Worm (Caenorhabditis elegans) whole organism, midembryonic: ENCODE results near the gene C39B5.6.

ENCODE experiments used
- cog-1 ChIP-seq: sonication (generic microtip); optimal IDR thresholded peaks from 2 replicates; lab custom pipeline; 2016; ENCODE audit warnings: missing genetic modification characterization, missing compliant biosample characterization
- flt-1 ChIP-seq: fragments of 200-800 bp; sonication (Bioruptor generic); IDR thresholded peaks from 2 replicates; pipeline ENCODE4 v1.3.6; 2022; ENCODE audit warnings: missing genetic modification characterization, missing compliant biosample characterization
- klf-2 ChIP-seq: fragments of 200-800 bp; sonication (Bioruptor generic); conservative IDR thresholded peaks from 2 replicates; pipeline ENCODE4 v1.3.6; 2022; ENCODE audit warnings: missing genetic modification reagents, missing genetic modification characterization, missing compliant biosample characterization
- med-1 ChIP-seq: sonication (generic microtip); optimal IDR thresholded peaks from 2 replicates; lab custom pipeline; 2017; ENCODE audit warnings: missing genetic modification characterization, mild to moderate bottlenecking, missing compliant biosample characterization, antibody characterized with exemption, missing genetic modification reagents; ENCODE audit not compliant: insufficient read depth
- ztf-29 ChIP-seq: fragments of 200-800 bp; sonication (Bioruptor generic); IDR thresholded peaks from 2 replicates; pipeline ENCODE4 v1.3.6; 2022; ENCODE audit warnings: missing genetic modification reagents, missing genetic modification characterization, missing compliant biosample characterization

DNA sequence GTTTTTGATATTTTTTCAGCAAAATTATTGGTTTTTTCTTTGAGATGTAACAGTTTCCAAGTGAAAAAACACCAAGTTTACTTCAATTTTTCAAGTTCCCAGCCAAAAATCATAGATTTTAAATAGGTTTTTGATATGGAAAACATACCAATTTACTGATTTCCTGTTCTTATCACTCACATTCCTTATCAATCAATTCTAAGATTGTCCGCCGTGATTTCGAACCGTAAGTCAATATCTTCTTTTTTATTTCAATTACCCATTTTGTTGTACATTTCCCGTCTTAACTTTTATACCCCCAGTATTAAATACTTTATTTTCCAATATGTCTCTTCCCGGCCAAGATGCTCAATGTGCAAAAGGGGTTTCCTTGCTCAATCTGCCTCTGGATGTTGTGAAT lies 26.7 kb downstream of the C39B5.6 start, which contains the start of gene fbxa-38:
- TF ChIP-seq med-1 (GFP tag; lab: Kevin White, UChicago) (no peak), flt-1 (GFP tag; lab: Robert Waterston, UW) (no peak), cog-1 (tag; lab: Kevin White, UChicago) (no peak), ztf-29 (no peak), klf-2 (GFP tag; lab: Robert Waterston, UW) (no peak)
